Worm (Caenorhabditis elegans) whole organism, L4 larva: ENCODE results near the gene F13D11.4.

ENCODE experiments used
- Y105C5A.15 ChIP-seq: fragments of 200-800 bp; sonication (Bioruptor generic); IDR thresholded peaks from 2 replicates; pipeline ENCODE4 v1.3.6; 2022; ENCODE audit warnings: missing genetic modification characterization, missing compliant biosample characterization
- daf-12 ChIP-seq: fragments of 150-350 bp; optimal IDR thresholded peaks from 2 replicates; lab custom pipeline; 2014; ENCODE audit warnings: missing biosample characterization, missing genetic modification reagents, missing genetic modification characterization
- dpl-1 ChIP-seq: fragments of 150-350 bp; optimal IDR thresholded peaks from 2 replicates; lab custom pipeline; 2014; ENCODE audit warnings: missing biosample characterization, missing genetic modification reagents, missing genetic modification characterization
- duxl-1 ChIP-seq: sonication (generic microtip); optimal IDR thresholded peaks from 2 replicates; lab custom pipeline; 2016; ENCODE audit warnings: mild to moderate bottlenecking, missing genetic modification characterization, moderate library complexity, missing compliant biosample characterization; ENCODE audit not compliant: poor library complexity
- nhr-25 ChIP-seq: sonication (generic microtip); optimal IDR thresholded peaks from 2 replicates; lab custom pipeline; 2017; ENCODE audit warnings: missing genetic modification characterization, mild to moderate bottlenecking, missing compliant biosample characterization, antibody characterized with exemption, moderate library complexity, borderline replicate concordance; ENCODE audit not compliant: insufficient read depth
- pha-4 ChIP-seq, 2 experiments: fragments of 150-350 bp in 1 of 2; fragments of 200-800 bp in 1 of 2; sonication (Bioruptor generic) in 1 of 2; IDR thresholded peaks in 1 of 2; optimal IDR thresholded peaks in 1 of 2; 2 replicates each; pipeline versions ENCODE4 v1.3.6 to Lab custom; 2014 to 2022; ENCODE audit warnings: missing genetic modification characterization in 2 of 2, missing genetic modification reagents in 2 of 2, missing biosample characterization in 1 of 2, missing compliant biosample characterization in 1 of 2
- unc-130 ChIP-seq: sonication (generic microtip); optimal IDR thresholded peaks from 2 replicates; lab custom pipeline; 2016; ENCODE audit warnings: missing genetic modification reagents, missing genetic modification characterization, missing compliant biosample characterization

ce11 chrX:5872153-5872552 is 37.5 kb upstream of the F13D11.4 start:
- TF ChIP-seq daf-12 (tag; lab: Kevin White, UChicago) (no peak), duxl-1 (no peak), unc-130 (GFP tag; lab: Kevin White, UChicago) (no peak), pha-4 (GFP tag; IDR thresholded peaks at IDR 0.05; lab: Robert Waterston, UW) (no peak), pha-4 (tag; optimal IDR thresholded peaks at IDR 0.05; lab: Kevin White, UChicago) (no peak), nhr-25 (tag; lab: Kevin White, UChicago) (no peak), Y105C5A.15 (GFP tag; lab: Robert Waterston, UW) (no peak), dpl-1 (GFP tag; lab: Kevin White, UChicago) (no peak)
